Worm (Caenorhabditis elegans): ENCODE data around the gene catp-5.

Gene catp-5

ce11 chrX:8057791-8058270 lies 40.8 kb downstream of the catp-5 start, which contains the start of gene dim-1 (continued):
- TF ChIP-seq nhr-19 (GFP tag; conservative IDR thresholded peaks at IDR 0.05): no peak
- no peak for TF ChIP-seq swsn-7 (tag; optimal IDR thresholded peaks at IDR 0.05)
- no peak for TF ChIP-seq fkh-10 (GFP tag; optimal IDR thresholded peaks at IDR 0.05)
- peak; percentile 34 for TF ChIP-seq mep-1 (tag; optimal IDR thresholded peaks at IDR 0.05)
- TF ChIP-seq lin-35 (GFP tag; optimal IDR thresholded peaks at IDR 0.05): no peak
- TF ChIP-seq blmp-1 (tag; optimal IDR thresholded peaks at IDR 0.05): peak; percentile 22
- no peak for TF ChIP-seq xbp-1 (tag; optimal IDR thresholded peaks at IDR 0.05)
- TF ChIP-seq irx-1 (tag; optimal IDR thresholded peaks at IDR 0.05): no peak
- no peak for TF ChIP-seq unc-86 (tag; optimal IDR thresholded peaks at IDR 0.05)
- no peak for TF ChIP-seq nhr-28 (tag; optimal IDR thresholded peaks at IDR 0.05)
- TF ChIP-seq nhr-76 (tag; optimal IDR thresholded peaks at IDR 0.05): no peak
- TF ChIP-seq snpc-4 (tag; optimal IDR thresholded peaks at IDR 0.05): no peak
- no peak for TF ChIP-seq hlh-4 (tag; optimal IDR thresholded peaks at IDR 0.05)
- TF ChIP-seq lin-13 (GFP tag; optimal IDR thresholded peaks at IDR 0.05): no peak
- TF ChIP-seq lin-14 (GFP tag; optimal IDR thresholded peaks at IDR 0.05): no peak
- no peak for TF ChIP-seq pax-3 (tag; optimal IDR thresholded peaks at IDR 0.05)
- TF ChIP-seq ztf-4 (tag; optimal IDR thresholded peaks at IDR 0.05): no peak
- TF ChIP-seq C04F5.9 (tag; optimal IDR thresholded peaks at IDR 0.05): no peak
- TF ChIP-seq tlp-1 (tag; optimal IDR thresholded peaks at IDR 0.05): no peak

ce11 chrX:8054478-8054877 lies 44.2 kb downstream of the catp-5 start:
- TF ChIP-seq skn-1 (tag; optimal IDR thresholded peaks at IDR 0.05) (no peak), lin-14 (GFP tag; optimal IDR thresholded peaks at IDR 0.05) (peak; percentile 26)

- no peak for TF ChIP-seq sup-37 (GFP tag; optimal IDR thresholded peaks at IDR 0.05)
- no peak for TF ChIP-seq alr-1 (tag; optimal IDR thresholded peaks at IDR 0.05; ENCODE audit: borderline replicate concordance)
- TF ChIP-seq ets-5 (GFP tag; IDR thresholded peaks at IDR 0.05): no peak
- TF ChIP-seq nhr-77 (tag; optimal IDR thresholded peaks at IDR 0.05): no peak
- no peak for TF ChIP-seq ceh-82 (tag; optimal IDR thresholded peaks at IDR 0.05)
- peak in 1 of 2 experiments; percentile 41 for TF ChIP-seq lsy-2 (tag; optimal IDR thresholded peaks at IDR 0.05)
- peak; percentile 78 for TF ChIP-seq lin-14 (GFP tag; optimal IDR thresholded peaks at IDR 0.05)
- peak; percentile 79 for TF ChIP-seq nhr-71 (tag; optimal IDR thresholded peaks at IDR 0.05)
- TF ChIP-seq mdl-1 (tag; optimal IDR thresholded peaks at IDR 0.05): no peak
- no peak for TF ChIP-seq nhr-85 (tag)
- TF ChIP-seq rnt-1 (tag; optimal IDR thresholded peaks at IDR 0.05): peak; percentile 52
- TF ChIP-seq unc-62 (GFP tag; optimal IDR thresholded peaks at IDR 0.05): no peak
- TF ChIP-seq snu-23 (GFP tag; optimal IDR thresholded peaks at IDR 0.05): peak; percentile 38
- TF ChIP-seq egl-13 (tag; optimal IDR thresholded peaks at IDR 0.05): no peak
- TF ChIP-seq nhr-84 (tag; optimal IDR thresholded peaks at IDR 0.05): no peak
- TF ChIP-seq ama-1 (optimal IDR thresholded peaks at IDR 0.05): no peak
- TF ChIP-seq dsc-1 (tag; optimal IDR thresholded peaks at IDR 0.05): peak; percentile 2
- peak; percentile 36 for TF ChIP-seq nhr-20 (tag; optimal IDR thresholded peaks at IDR 0.05)
- TF ChIP-seq unc-130 (tag; optimal IDR thresholded peaks at IDR 0.05): peak; percentile 43
- TF ChIP-seq nhr-19 (GFP tag; conservative IDR thresholded peaks at IDR 0.05): peak; percentile 58
- TF ChIP-seq ceh-90 (tag; optimal IDR thresholded peaks at IDR 0.05): no peak
- TF ChIP-seq swsn-7 (tag; optimal IDR thresholded peaks at IDR 0.05): peak; percentile 30
- TF ChIP-seq grh-1 (GFP tag; IDR thresholded peaks at IDR 0.05): no peak
- TF ChIP-seq C34B4.2 (tag; optimal IDR thresholded peaks at IDR 0.05): no peak
- no peak for TF ChIP-seq xbp-1 (tag; optimal IDR thresholded peaks at IDR 0.05)
- TF ChIP-seq lir-3 (tag; optimal IDR thresholded peaks at IDR 0.05; ENCODE audit: poor library complexity): no peak
- no peak for TF ChIP-seq lin-39 (tag; optimal IDR thresholded peaks at IDR 0.05)
- TF ChIP-seq nhr-47 (tag; optimal IDR thresholded peaks at IDR 0.05): peak; percentile 11
- TF ChIP-seq irx-1 (tag; optimal IDR thresholded peaks at IDR 0.05): no peak
- no peak for TF ChIP-seq aha-1 (tag; optimal IDR thresholded peaks at IDR 0.05)
- TF ChIP-seq F16B12.6 (tag; optimal IDR thresholded peaks at IDR 0.05): no peak
- no peak for TF ChIP-seq fkh-10 (GFP tag; optimal IDR thresholded peaks at IDR 0.05)
- TF ChIP-seq elt-2 (tag; optimal IDR thresholded peaks at IDR 0.05): no peak
- TF ChIP-seq pag-3 (tag; optimal IDR thresholded peaks at IDR 0.05; ENCODE audit: borderline replicate concordance, insufficient read depth): peak; percentile 39
- no peak for TF ChIP-seq nhr-11 (tag; optimal IDR thresholded peaks at IDR 0.05)
- TF ChIP-seq zag-1 (tag; optimal IDR thresholded peaks at IDR 0.05): no peak
Observed at ce11 chrX:8053008-8053441, 45.6 kb downstream of the catp-5 start.

All from whole organism, L1 larva.